Fruit fly (Drosophila melanogaster) whole organism, embryonic: ENCODE measurements around the gene CG34267.

Source experiments
- CG11696 ChIP-seq: fragments of 200-800 bp; sonication (Bioruptor generic); IDR thresholded peaks from 2 replicates; pipeline ENCODE4 v1.3.6; 2022; ENCODE audit warnings: missing biosample characterization, missing genetic modification characterization
- CG12155 ChIP-seq: fragments of 200-800 bp; sonication (Bioruptor generic); optimal IDR thresholded peaks from 3 replicates; lab custom pipeline; 2016; ENCODE audit warnings: missing biosample characterization, missing genetic modification characterization
- CG13296 ChIP-seq: fragments of 200-800 bp; sonication (Bioruptor generic); optimal IDR thresholded peaks from 3 replicates; lab custom pipeline; 2018; ENCODE audit warnings: missing biosample characterization, mild to moderate bottlenecking, missing genetic modification characterization
- CG13424 ChIP-seq: fragments of 200-800 bp; sonication (Bioruptor generic); optimal IDR thresholded peaks from 2 replicates; lab custom pipeline; 2019; ENCODE audit warnings: missing biosample characterization, mild to moderate bottlenecking, missing genetic modification characterization, moderate library complexity
- CG15696 ChIP-seq: fragments of 200-800 bp; sonication (Bioruptor generic); optimal IDR thresholded peaks from 2 replicates; lab custom pipeline; 2019; ENCODE audit warnings: missing biosample characterization, mild to moderate bottlenecking, missing genetic modification characterization, moderate library complexity
- CG1647 ChIP-seq: fragments of 200-800 bp; sonication (Bioruptor generic); optimal IDR thresholded peaks from 3 replicates; lab custom pipeline; 2016; ENCODE audit warnings: missing biosample characterization, missing genetic modification characterization
- CG16813 ChIP-seq: fragments of 200-800 bp; sonication (Bioruptor generic); IDR thresholded peaks from 3 replicates; pipeline ENCODE4 v1.3.6; 2022; ENCODE audit warnings: missing biosample characterization, missing genetic modification characterization; ENCODE audit not compliant: partially characterized antibody
- CG17328 ChIP-seq: fragments of 200-800 bp; sonication (Bioruptor generic); IDR thresholded peaks from 2 replicates; pipeline ENCODE4 v1.3.6; 2022; ENCODE audit warnings: missing biosample characterization, missing genetic modification characterization
- CG17568 ChIP-seq: fragments of 200-800 bp; sonication (Bioruptor generic); optimal IDR thresholded peaks from 2 replicates; lab custom pipeline; 2018; ENCODE audit warnings: missing biosample characterization, mild to moderate bottlenecking, missing genetic modification characterization, moderate library complexity
- CG17802 ChIP-seq: fragments of 200-800 bp; sonication (Bioruptor generic); optimal IDR thresholded peaks from 2 replicates; lab custom pipeline; 2018; ENCODE audit warnings: missing biosample characterization, mild to moderate bottlenecking, missing genetic modification characterization, moderate library complexity
- CG2116 ChIP-seq: fragments of 200-800 bp; sonication (Bioruptor generic); optimal IDR thresholded peaks from 3 replicates; lab custom pipeline; 2018; ENCODE audit warnings: missing biosample characterization, mild to moderate bottlenecking, missing genetic modification characterization
- CG32532 ChIP-seq: fragments of 200-800 bp; sonication (Bioruptor generic); IDR thresholded peaks from 2 replicates; pipeline ENCODE4 v1.3.6; 2022; ENCODE audit warnings: missing biosample characterization, missing genetic modification characterization
- CG3281 ChIP-seq: fragments of 200-800 bp; sonication (Bioruptor generic); optimal IDR thresholded peaks from 3 replicates; lab custom pipeline; 2017; ENCODE audit warnings: missing biosample characterization, mild to moderate bottlenecking, missing genetic modification characterization
- CG34224 ChIP-seq: fragments of 200-800 bp; sonication (Bioruptor generic); IDR thresholded peaks from 3 replicates; pipeline ENCODE4 v1.3.6; 2022; ENCODE audit warnings: missing biosample characterization, missing genetic modification characterization; ENCODE audit not compliant: partially characterized antibody
- CG34376 ChIP-seq: fragments of 200-800 bp; sonication (Bioruptor generic); optimal IDR thresholded peaks from 2 replicates; lab custom pipeline; 2018; ENCODE audit warnings: missing biosample characterization, mild to moderate bottlenecking, missing genetic modification characterization
- CG3726 ChIP-seq: fragments of 200-800 bp; sonication (Bioruptor generic); IDR thresholded peaks from 3 replicates; pipeline ENCODE4, ENCODE4 v1.3.6; 2022; ENCODE audit warnings: missing biosample characterization, missing genetic modification characterization
- CG5180 ChIP-seq: fragments of 200-800 bp; sonication (Bioruptor generic); optimal IDR thresholded peaks from 3 replicates; lab custom pipeline; 2017; ENCODE audit warnings: missing biosample characterization, missing genetic modification characterization, mild to moderate bottlenecking, moderate library complexity, missing genetic modification reagents
- CG6175 ChIP-seq: fragments of 200-800 bp; sonication (Bioruptor generic); IDR thresholded peaks from 3 replicates; pipeline ENCODE4 v1.3.6; 2022; ENCODE audit warnings: missing biosample characterization, missing genetic modification characterization
- CG7357 ChIP-seq: fragments of 200-800 bp; sonication (Bioruptor generic); IDR thresholded peaks from 3 replicates; pipeline ENCODE4 v1.3.6; 2022; ENCODE audit warnings: missing biosample characterization, missing genetic modification characterization
- CG7556 ChIP-seq: fragments of 200-800 bp; sonication (Bioruptor generic); optimal IDR thresholded peaks from 2 replicates; lab custom pipeline; 2017; ENCODE audit warnings: missing biosample characterization, mild to moderate bottlenecking, missing genetic modification characterization
- CG8281 ChIP-seq: fragments of 200-800 bp; sonication (Bioruptor generic); optimal IDR thresholded peaks from 2 replicates; lab custom pipeline; 2018; ENCODE audit warnings: missing biosample characterization, mild to moderate bottlenecking, missing genetic modification characterization, moderate library complexity
- CG9437 ChIP-seq: fragments of 200-800 bp; sonication (Bioruptor generic); optimal IDR thresholded peaks from 2 replicates; lab custom pipeline; 2018; ENCODE audit warnings: missing biosample characterization, mild to moderate bottlenecking, missing genetic modification characterization
- CHES-1-like ChIP-seq: fragments of 200-800 bp; sonication (Bioruptor generic); optimal IDR thresholded peaks from 2 replicates; lab custom pipeline; 2016; ENCODE audit warnings: missing biosample characterization, missing genetic modification characterization
- Dip3 ChIP-seq: fragments of 200-800 bp; sonication (Bioruptor generic); optimal IDR thresholded peaks from 3 replicates; lab custom pipeline; 2016; ENCODE audit warnings: missing biosample characterization, missing genetic modification characterization
- Doc3 ChIP-seq: fragments of 200-800 bp; sonication (Bioruptor generic); IDR thresholded peaks from 3 replicates; pipeline ENCODE4 v1.3.6; 2022; ENCODE audit warnings: missing biosample characterization, missing genetic modification characterization; ENCODE audit not compliant: partially characterized antibody
- Fer2 ChIP-seq: fragments of 200-800 bp; sonication (Bioruptor generic); optimal IDR thresholded peaks from 2 replicates; lab custom pipeline; 2018; ENCODE audit warnings: missing biosample characterization, mild to moderate bottlenecking, missing genetic modification characterization, moderate library complexity
- Fer3 ChIP-seq: fragments of 200-800 bp; sonication (Bioruptor generic); optimal IDR thresholded peaks from 2 replicates; lab custom pipeline; 2018; ENCODE audit warnings: missing biosample characterization, mild to moderate bottlenecking, missing genetic modification characterization, moderate library complexity
- HLH3B ChIP-seq: fragments of 200-800 bp; sonication (Bioruptor generic); IDR thresholded peaks from 2 replicates; pipeline ENCODE4 v1.3.6; 2022; ENCODE audit warnings: missing biosample characterization, missing genetic modification characterization
- Hr3 ChIP-seq: fragments of 200-800 bp; sonication (Bioruptor generic); optimal IDR thresholded peaks from 3 replicates; lab custom pipeline; 2016; ENCODE audit warnings: missing biosample characterization, missing genetic modification characterization
- NC2β ChIP-seq: fragments of 200-800 bp; sonication (Bioruptor generic); optimal IDR thresholded peaks from 2 replicates; lab custom pipeline; 2016; ENCODE audit warnings: missing biosample characterization, missing genetic modification characterization
- Nf-YA ChIP-seq: fragments of 200-800 bp; sonication (Bioruptor generic); IDR thresholded peaks from 2 replicates; pipeline ENCODE4 v1.3.6; 2022; ENCODE audit warnings: missing biosample characterization, missing genetic modification characterization
- NfI ChIP-seq: fragments of 200-800 bp; sonication (Bioruptor generic); optimal IDR thresholded peaks from 3 replicates; lab custom pipeline; 2018; ENCODE audit warnings: missing biosample characterization, mild to moderate bottlenecking, missing genetic modification characterization, moderate library complexity
- Poxn ChIP-seq: fragments of 200-800 bp; sonication (Bioruptor generic); IDR thresholded peaks from 2 replicates; pipeline ENCODE4 v1.3.6; 2022; ENCODE audit warnings: missing biosample characterization, missing genetic modification characterization
- Scr ChIP-seq: fragments of 200-800 bp; sonication (Bioruptor generic); IDR thresholded peaks from 2 replicates; pipeline ENCODE4 v1.3.6; 2022; ENCODE audit warnings: missing biosample characterization, missing genetic modification characterization; ENCODE audit not compliant: partially characterized antibody
- Sry-δ ChIP-seq: fragments of 200-800 bp; sonication (Bioruptor generic); optimal IDR thresholded peaks from 2 replicates; lab custom pipeline; 2016; ENCODE audit warnings: missing biosample characterization, missing genetic modification characterization
- Xrp1 ChIP-seq: fragments of 200-800 bp; sonication (Bioruptor generic); IDR thresholded peaks from 2 replicates; pipeline ENCODE4 v1.3.6; 2022; ENCODE audit warnings: missing biosample characterization, missing genetic modification characterization
- ara ChIP-seq: fragments of 200-800 bp; sonication (Bioruptor generic); IDR thresholded peaks from 2 replicates; pipeline ENCODE4 v1.3.6; 2022; ENCODE audit warnings: missing biosample characterization, missing genetic modification characterization
- gsb ChIP-seq: fragments of 200-800 bp; sonication (Bioruptor generic); IDR thresholded peaks from 2 replicates; pipeline ENCODE4 v1.3.6; 2022; ENCODE audit warnings: missing biosample characterization, missing genetic modification characterization
- kah ChIP-seq: fragments of 200-800 bp; sonication (Bioruptor generic); optimal IDR thresholded peaks from 2 replicates; lab custom pipeline; 2018; ENCODE audit warnings: missing biosample characterization, mild to moderate bottlenecking, missing genetic modification characterization
- mirr ChIP-seq: fragments of 200-800 bp; sonication (Bioruptor generic); optimal IDR thresholded peaks from 3 replicates; lab custom pipeline; 2018; ENCODE audit warnings: missing biosample characterization, mild to moderate bottlenecking, missing genetic modification characterization
- onecut ChIP-seq: fragments of 200-800 bp; sonication (Bioruptor generic); IDR thresholded peaks from 2 replicates; pipeline ENCODE4 v1.3.6; 2022; ENCODE audit warnings: missing biosample characterization, missing genetic modification characterization
- pfk ChIP-seq: fragments of 200-800 bp; sonication (Bioruptor generic); optimal IDR thresholded peaks from 2 replicates; lab custom pipeline; 2018; ENCODE audit warnings: missing biosample characterization, mild to moderate bottlenecking, missing genetic modification characterization, moderate library complexity
- pho ChIP-seq: fragments of 200-800 bp; sonication (Bioruptor generic); optimal IDR thresholded peaks from 2 replicates; lab custom pipeline; 2016; ENCODE audit warnings: missing biosample characterization, missing genetic modification characterization
- ranshi ChIP-seq: fragments of 200-800 bp; sonication (Bioruptor generic); IDR thresholded peaks from 2 replicates; pipeline ENCODE4 v1.3.6; 2022; ENCODE audit warnings: missing biosample characterization, missing genetic modification characterization
- sima ChIP-seq: fragments of 200-800 bp; sonication (Bioruptor generic); optimal IDR thresholded peaks from 2 replicates; lab custom pipeline; 2016; ENCODE audit warnings: missing biosample characterization, missing genetic modification characterization
- so ChIP-seq: fragments of 200-800 bp; sonication (Bioruptor generic); IDR thresholded peaks from 3 replicates; pipeline ENCODE4 v1.3.6; 2022; ENCODE audit warnings: missing biosample characterization, missing genetic modification characterization
- stc ChIP-seq: fragments of 200-800 bp; sonication (Bioruptor generic); IDR thresholded peaks from 2 replicates; pipeline ENCODE4 v1.3.6; 2022; ENCODE audit warnings: missing biosample characterization, missing genetic modification characterization
- tap ChIP-seq: fragments of 200-800 bp; optimal IDR thresholded peaks from 3 replicates; lab custom pipeline; 2019; ENCODE audit warnings: missing biosample characterization, mild to moderate bottlenecking, missing genetic modification characterization, moderate library complexity
- tx ChIP-seq: fragments of 200-800 bp; sonication (Bioruptor generic); optimal IDR thresholded peaks from 2 replicates; lab custom pipeline; 2016; ENCODE audit warnings: missing biosample characterization, missing genetic modification characterization

Gene CG34267

dm6 chr3L:545512-546161 lies 45.4 kb upstream of the CG34267 start (continued):
- TF ChIP-seq Dip3 (GFP tag; lab: Kevin White, UChicago) (peak; percentile 56), CG13296 (GFP tag; lab: Kevin White, UChicago) (peak; percentile 63), onecut (GFP tag; lab: Robert Waterston, UW) (peak; percentile 35; the same call in 1 of the 2 replicates), Xrp1 (GFP tag; lab: Robert Waterston, UW) (peak; percentile 65), CG2116 (no peak), pfk (no peak), NC2β (GFP tag; lab: Kevin White, UChicago) (peak; percentile 14), Fer3 (peak; percentile 76), CG34376 (GFP tag; lab: Kevin White, UChicago) (peak; percentile 2), CG9437 (GFP tag; lab: Kevin White, UChicago) (peak; percentile 43), gsb (GFP tag; lab: Robert Waterston, UW) (no peak; the same call in 1 of the 2 replicates), CG3726 (GFP tag; lab: Robert Waterston, UW) (no peak; the same call in 2 of the 3 replicates), Fer2 (peak; percentile 36), kah (GFP tag; lab: Kevin White, UChicago) (no peak), Sry-δ (GFP tag; lab: Kevin White, UChicago) (peak; percentile 17), mirr (GFP tag; lab: Kevin White, UChicago) (peak; percentile 19), CG8281 (tag; lab: Kevin White, UChicago) (peak; percentile 14), ranshi (peak; percentile 73), CG32532 (GFP tag; lab: Robert Waterston, UW) (peak; percentile 79), stc (0 out of 2 replicates have a peak, but pooled peaks have one; percentile 33), sima (GFP tag; lab: Kevin White, UChicago) (peak; percentile 6), CG17568 (GFP tag; lab: Kevin White, UChicago) (peak; percentile 1), CG12155 (GFP tag; lab: Kevin White, UChicago) (peak; percentile 60), CG7556 (GFP tag; lab: Kevin White, UChicago) (peak; percentile 73), CG7357 (GFP tag; lab: Robert Waterston, UW) (0 out of 3 replicates have a peak, but pooled peaks have one; percentile 38), tx (peak; percentile 33), CHES-1-like (GFP tag; lab: Kevin White, UChicago) (peak; percentile 74), Poxn (GFP tag; lab: Robert Waterston, UW) (0 out of 2 replicates have a peak, but pooled peaks have one; percentile 9), Hr3 (GFP tag; lab: Kevin White, UChicago) (peak; percentile 12), NfI (GFP tag; lab: Kevin White, UChicago) (peak; percentile 63), Nf-YA (GFP tag; lab: Robert Waterston, UW) (0 out of 2 replicates have a peak, but pooled peaks have one; percentile 13), CG17328 (GFP tag; lab: Robert Waterston, UW) (0 out of 2 replicates have a peak, but pooled peaks have one; percentile 5), pho (GFP tag; lab: Kevin White, UChicago) (peak; percentile 76), CG11696 (GFP tag; lab: Robert Waterston, UW) (no peak), CG6175 (GFP tag; lab: Robert Waterston, UW) (no peak), tap (tag; lab: Kevin White, UChicago) (peak; percentile 52), so (GFP tag; lab: Robert Waterston, UW) (no peak), ara (GFP tag; lab: Robert Waterston, UW) (0 out of 2 replicates have a peak, but pooled peaks have one; percentile 5), CG5180 (GFP tag; lab: Kevin White, UChicago) (peak; percentile 24), CG16813 (GFP tag; lab: Robert Waterston, UW) (no peak), CG15696 (peak; percentile 19), CG17802 (no peak), CG1647 (GFP tag; lab: Kevin White, UChicago) (peak; percentile 45), HLH3B (GFP tag; lab: Robert Waterston, UW) (peak; percentile 67), CG3281 (GFP tag; lab: Kevin White, UChicago) (peak; percentile 67), Doc3 (GFP tag; lab: Robert Waterston, UW) (no peak), Scr (GFP tag; lab: Robert Waterston, UW) (no peak), CG13424 (peak; percentile 64), CG34224 (GFP tag; lab: Robert Waterston, UW) (no peak)
